Fruit fly (Drosophila melanogaster) whole organism, wandering third instar larva: ENCODE results near the gene Nhe2.

Experiments used
- Abd-B ChIP-seq: fragments of >200 bp; optimal IDR thresholded peaks from 2 replicates; lab custom pipeline; 2017; ENCODE audit warnings: missing biosample characterization, missing genetic modification characterization
- CG32264 ChIP-seq: fragments of 200-800 bp; sonication (Bioruptor generic); optimal IDR thresholded peaks from 2 replicates; lab custom pipeline; 2016; ENCODE audit warnings: missing biosample characterization, missing genetic modification characterization
- CG9705 ChIP-seq: fragments of 200-800 bp; sonication (Bioruptor generic); optimal IDR thresholded peaks from 2 replicates; lab custom pipeline; 2018; ENCODE audit warnings: missing biosample characterization, mild to moderate bottlenecking, missing genetic modification characterization
- Dfd ChIP-seq: fragments of >200 bp; optimal IDR thresholded peaks from 2 replicates; lab custom pipeline; 2017; ENCODE audit warnings: missing biosample characterization, missing genetic modification characterization
- Dif ChIP-seq: fragments of 200-275, 200-300 bp; sonication (Bioruptor generic); optimal IDR thresholded peaks from 2 replicates; lab custom pipeline; 2018; ENCODE audit warnings: missing biosample characterization, missing genetic modification characterization; ENCODE audit not compliant: partially characterized antibody
- HLH106 ChIP-seq: fragments of 200-800 bp; optimal IDR thresholded peaks from 3 replicates; lab custom pipeline; 2019; ENCODE audit warnings: missing biosample characterization, mild to moderate bottlenecking, missing genetic modification characterization, moderate library complexity
- Hnf4 ChIP-seq: fragments of 200-800 bp; sonication (Bioruptor generic); optimal IDR thresholded peaks from 2 replicates; lab custom pipeline; 2016; ENCODE audit warnings: missing biosample characterization, mild to moderate bottlenecking, missing genetic modification characterization
- Hr78 ChIP-seq: fragments of >200 bp; optimal IDR thresholded peaks from 2 replicates; lab custom pipeline; 2017; ENCODE audit warnings: missing biosample characterization, missing genetic modification characterization
- Hr83 ChIP-seq: fragments of 200-300 bp; sonication (Bioruptor generic); optimal IDR thresholded peaks from 2 replicates; lab custom pipeline; 2016; ENCODE audit warnings: missing biosample characterization, mild to moderate bottlenecking, missing genetic modification characterization, moderate library complexity; ENCODE audit not compliant: poor library complexity, severe bottlenecking
- Jra ChIP-seq: sonication (Bioruptor generic); optimal IDR thresholded peaks from 2 replicates; lab custom pipeline; 2016; ENCODE audit warnings: missing biosample characterization, missing genetic modification characterization
- Myc ChIP-seq: fragments of >200 bp; optimal IDR thresholded peaks from 2 replicates; lab custom pipeline; 2017
- N ChIP-seq: fragments of >200 bp; optimal IDR thresholded peaks from 2 replicates; lab custom pipeline; 2018; ENCODE audit warnings: missing biosample characterization, missing external identifiers, missing genetic modification characterization
- OdsH ChIP-seq: fragments of 200-800 bp; sonication (Bioruptor generic); optimal IDR thresholded peaks from 2 replicates; lab custom pipeline; 2016; ENCODE audit warnings: missing biosample characterization, mild to moderate bottlenecking, missing genetic modification characterization
- Rel ChIP-seq, 2 experiments: fragments of 200-800 bp; sonication (Bioruptor generic) in 1 of 2; optimal IDR thresholded peaks; 2 replicates in 1 of 2; 3 replicates in 1 of 2; lab custom pipeline; 2016 to 2019; ENCODE audit warnings: mild to moderate bottlenecking in 2 of 2, missing biosample characterization in 2 of 2, missing genetic modification characterization in 2 of 2, moderate library complexity in 1 of 2
- Sp1 ChIP-seq: fragments of 200-800 bp; sonication (Bioruptor generic); optimal IDR thresholded peaks from 3 replicates; lab custom pipeline; 2019; ENCODE audit warnings: missing biosample characterization, mild to moderate bottlenecking, missing genetic modification characterization, moderate library complexity
- Vsx2 ChIP-seq: fragments of 200-300, 225-300 bp; sonication (Bioruptor generic); optimal IDR thresholded peaks from 2 replicates; lab custom pipeline; 2018; ENCODE audit warnings: missing biosample characterization, missing genetic modification characterization; ENCODE audit not compliant: partially characterized antibody
- br ChIP-seq: fragments of 200-800 bp; sonication (Bioruptor generic); optimal IDR thresholded peaks from 2 replicates; lab custom pipeline; 2016; ENCODE audit warnings: missing biosample characterization, missing genetic modification characterization
- brk ChIP-seq: fragments of 200-800 bp; sonication (Bioruptor generic); optimal IDR thresholded peaks from 2 replicates; lab custom pipeline; 2016; ENCODE audit warnings: missing biosample characterization, mild to moderate bottlenecking, missing genetic modification characterization
- dl ChIP-seq, 2 experiments: fragments of 175-275, 200-275 bp in 1 of 2; fragments of 200-275 bp in 1 of 2; sonication (Bioruptor generic); optimal IDR thresholded peaks; lab custom pipeline; 2018; ENCODE audit warnings: mild to moderate bottlenecking in 2 of 2, missing biosample characterization in 2 of 2, missing genetic modification characterization in 2 of 2, moderate library complexity in 2 of 2; ENCODE audit not compliant: partially characterized antibody in 2 of 2, insufficient read depth in 1 of 2
- dmrt93B ChIP-seq: fragments of 200-800 bp; sonication (Bioruptor generic); optimal IDR thresholded peaks from 2 replicates; lab custom pipeline; 2018; ENCODE audit warnings: missing biosample characterization, mild to moderate bottlenecking, missing genetic modification characterization
- dsf ChIP-seq: sonication (Bioruptor generic); optimal IDR thresholded peaks from 2 replicates; lab custom pipeline; 2016; ENCODE audit warnings: missing biosample characterization, missing genetic modification characterization, borderline replicate concordance
- ey ChIP-seq: fragments of 200-800 bp; sonication (Bioruptor generic); optimal IDR thresholded peaks from 2 replicates; lab custom pipeline; 2016; ENCODE audit warnings: missing biosample characterization, missing genetic modification characterization
- foxo ChIP-seq, 2 experiments: fragments of 200-800 bp; sonication (Bioruptor generic); optimal IDR thresholded peaks; 2 replicates in 1 of 2; 3 replicates in 1 of 2; lab custom pipeline; 2016 to 2017; ENCODE audit warnings: missing biosample characterization in 2 of 2, missing genetic modification characterization in 2 of 2
- h ChIP-seq: fragments of 200-800 bp; sonication (Bioruptor generic); optimal IDR thresholded peaks from 3 replicates; lab custom pipeline; 2016; ENCODE audit warnings: missing biosample characterization, mild to moderate bottlenecking, missing genetic modification characterization
- pan ChIP-seq: fragments of >200 bp; optimal IDR thresholded peaks from 2 replicates; lab custom pipeline; 2017
- psq ChIP-seq: fragments of 200-800 bp; sonication (Bioruptor generic); optimal IDR thresholded peaks from 3 replicates; lab custom pipeline; 2017; ENCODE audit warnings: missing biosample characterization, mild to moderate bottlenecking, missing genetic modification characterization, moderate library complexity
- rgr ChIP-seq: fragments of 200-800 bp; sonication (Bioruptor generic); optimal IDR thresholded peaks from 3 replicates; lab custom pipeline; 2016; ENCODE audit warnings: missing biosample characterization, mild to moderate bottlenecking, missing genetic modification characterization
- sage ChIP-seq: fragments of 200-800 bp; sonication (Bioruptor generic); optimal IDR thresholded peaks from 2 replicates; lab custom pipeline; 2016; ENCODE audit warnings: missing biosample characterization, mild to moderate bottlenecking, missing genetic modification characterization
- sv ChIP-seq: fragments of 200-800 bp; sonication (Bioruptor generic); optimal IDR thresholded peaks from 3 replicates; lab custom pipeline; 2016; ENCODE audit warnings: missing biosample characterization, missing genetic modification characterization
- woc ChIP-seq: sonication (Bioruptor generic); optimal IDR thresholded peaks from 2 replicates; lab custom pipeline; 2016; ENCODE audit warnings: missing biosample characterization, mild to moderate bottlenecking, missing genetic modification characterization

Gene Nhe2

DNA sequence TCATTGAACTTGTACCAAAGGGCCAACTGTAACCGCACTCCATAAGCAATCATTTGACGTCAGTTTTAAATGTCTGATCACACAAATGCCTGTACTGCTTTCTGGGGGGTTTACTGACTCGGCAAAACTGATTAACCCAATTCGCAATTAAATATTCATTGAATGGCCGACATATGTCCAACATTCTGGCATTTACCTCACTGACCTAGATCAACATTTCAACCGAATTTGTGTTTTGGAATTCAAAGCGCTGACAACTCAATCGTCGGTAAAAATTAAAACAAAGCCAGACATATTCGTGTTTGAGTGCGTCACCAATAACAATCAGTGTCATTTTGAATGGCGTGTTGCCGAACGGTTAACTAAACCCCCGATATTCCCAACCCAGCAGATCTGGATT, 11.3 kb downstream of the Nhe2 start:
- TF ChIP-seq Rel (GFP tag; optimal IDR thresholded peaks at IDR 0.05; lab: Kevin White, UChicago) (no peak), Rel (tag; optimal IDR thresholded peaks at IDR 0.05; lab: Kevin White, UChicago) (no peak), br (GFP tag; lab: Kevin White, UChicago) (no peak), Dif (GFP tag; lab: Kevin White, UChicago) (no peak), OdsH (GFP tag; lab: Kevin White, UChicago) (no peak), Myc (lab: Kevin White, UChicago) (no peak), Jra (GFP tag; lab: Kevin White, UChicago) (no peak), brk (GFP tag; lab: Kevin White, UChicago) (no peak), dmrt93B (GFP tag; lab: Kevin White, UChicago) (no peak), ey (GFP tag; lab: Kevin White, UChicago) (no peak), sage (GFP tag; lab: Kevin White, UChicago) (no peak), Dfd (GFP tag; lab: Kevin White, UChicago) (no peak), CG9705 (GFP tag; lab: Kevin White, UChicago) (no peak)

DNA sequence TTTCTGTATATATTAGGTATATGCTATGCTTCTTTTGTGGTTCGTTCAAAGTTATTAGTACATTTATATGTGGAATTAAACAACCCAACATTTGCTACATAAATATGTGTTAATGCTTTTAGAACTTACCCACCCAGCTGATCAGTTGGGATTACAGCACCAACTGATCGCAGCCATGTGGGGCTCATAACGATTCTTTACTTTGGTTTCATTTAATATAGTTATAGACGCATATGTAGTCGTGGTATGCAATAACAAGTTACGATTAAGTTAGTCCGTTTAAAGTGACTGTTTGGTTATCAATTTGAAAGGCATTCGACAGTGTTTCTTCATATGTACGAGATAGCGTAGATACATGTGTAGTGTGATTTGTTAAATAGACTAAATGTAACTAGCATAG, 31.4 kb downstream of the Nhe2 start:
- TF ChIP-seq rgr (no peak), brk (GFP tag; lab: Kevin White, UChicago) (no peak), dmrt93B (GFP tag; lab: Kevin White, UChicago) (no peak), psq (GFP tag; lab: Kevin White, UChicago) (no peak), CG9705 (GFP tag; lab: Kevin White, UChicago) (no peak), N (no peak), sage (GFP tag; lab: Kevin White, UChicago) (no peak), CG32264 (GFP tag; lab: Kevin White, UChicago) (no peak), h (GFP tag; lab: Kevin White, UChicago) (no peak), OdsH (GFP tag; lab: Kevin White, UChicago) (no peak), Dfd (GFP tag; lab: Kevin White, UChicago) (no peak), dl (GFP tag; optimal IDR thresholded peaks at IDR 0.05; lab: Kevin White, UChicago; ENCODE audit: insufficient read depth in 1 of 2, partially characterized antibody in 2 of 2) (no peak), ey (GFP tag; lab: Kevin White, UChicago) (no peak)

DNA sequence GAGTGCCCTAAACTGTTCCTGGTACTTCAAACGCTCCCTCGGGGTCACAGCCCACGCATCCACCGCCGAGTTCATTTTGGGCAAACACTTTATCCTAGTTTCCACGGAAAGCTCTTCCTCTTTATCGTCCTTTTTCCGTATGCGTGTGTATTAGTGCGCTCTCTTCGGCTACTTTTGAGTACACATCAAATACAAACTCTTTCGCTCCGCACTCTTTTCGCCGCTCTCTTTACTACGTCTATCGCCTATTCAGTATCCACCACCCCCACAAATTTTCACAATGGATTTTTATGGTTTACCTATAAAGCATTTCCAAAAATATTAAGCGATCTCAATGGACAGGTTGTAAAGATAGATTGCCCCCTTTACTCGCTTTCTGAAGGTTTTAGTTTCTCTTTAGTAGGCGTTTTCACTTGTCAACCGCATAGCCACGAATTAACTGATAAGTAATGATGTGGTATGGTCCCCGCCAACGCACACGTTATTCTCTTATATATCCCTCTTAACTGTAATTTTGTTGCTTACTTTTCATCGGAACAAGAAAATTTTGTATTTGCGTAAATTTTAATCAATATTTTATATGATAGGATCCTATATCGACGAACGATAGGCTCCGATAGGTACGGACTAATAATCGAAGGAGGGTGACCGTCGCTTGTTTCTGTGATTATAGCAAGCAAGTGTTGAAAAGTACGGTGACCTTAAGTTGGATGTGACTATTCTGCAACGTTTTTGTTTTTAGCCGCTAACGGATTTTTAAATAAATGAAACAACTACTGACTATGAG, 37.5 kb downstream of the Nhe2 start, which contains the start of gene Dap160:
Dap160 (minus strand) TSS at position 634 of the 787 bp plus-strand sequence.
- TF ChIP-seq dl (GFP tag; optimal IDR thresholded peaks at IDR 0.05; lab: Kevin White, UChicago; ENCODE audit: insufficient read depth in 1 of 2, partially characterized antibody in 2 of 2) (peak in 1 of 2 experiments; percentile 49), CG9705 (GFP tag; lab: Kevin White, UChicago) (no peak), woc (GFP tag; lab: Kevin White, UChicago) (peak; percentile 7), Rel (GFP tag; optimal IDR thresholded peaks at IDR 0.05; lab: Kevin White, UChicago) (no peak), Rel (tag; optimal IDR thresholded peaks at IDR 0.05; lab: Kevin White, UChicago) (peak; percentile 85), rgr (no peak), Hnf4 (GFP tag; lab: Kevin White, UChicago) (peak; percentile 53), Hr83 (peak; percentile 63), Dfd (GFP tag; lab: Kevin White, UChicago) (no peak), sage (GFP tag; lab: Kevin White, UChicago) (peak; percentile 45), Jra (GFP tag; lab: Kevin White, UChicago) (peak; percentile 26)

DNA sequence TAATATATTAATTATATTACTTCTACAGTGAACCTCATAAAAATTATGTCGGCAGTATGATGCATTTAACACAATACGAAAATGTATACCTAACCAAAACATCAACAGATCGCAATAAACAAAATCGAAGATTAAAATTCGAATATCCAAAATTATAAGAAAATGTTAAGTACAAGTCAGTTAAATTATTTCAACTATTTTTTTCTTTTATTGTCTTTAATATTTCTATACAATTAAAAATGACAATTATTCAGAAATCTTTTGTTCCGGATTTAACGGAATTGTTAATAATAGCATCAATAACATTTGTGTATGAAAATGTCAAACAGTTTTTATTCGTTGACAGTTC, 38.1 kb downstream of the Nhe2 start:
- TF ChIP-seq Hr78 (GFP tag; lab: Kevin White, UChicago): no peak
- no peak for TF ChIP-seq dl (GFP tag; optimal IDR thresholded peaks at IDR 0.05; lab: Kevin White, UChicago; ENCODE audit: insufficient read depth in 1 of 2, partially characterized antibody in 2 of 2)
- no peak for TF ChIP-seq Sp1 (GFP tag; lab: Kevin White, UChicago)
- TF ChIP-seq sv: no peak
- TF ChIP-seq br (GFP tag; lab: Kevin White, UChicago): no peak
- TF ChIP-seq dsf (GFP tag; lab: Kevin White, UChicago): no peak
- TF ChIP-seq HLH106 (tag; lab: Kevin White, UChicago): no peak
- TF ChIP-seq Jra (GFP tag; lab: Kevin White, UChicago): no peak
- no peak for TF ChIP-seq dmrt93B (GFP tag; lab: Kevin White, UChicago)
- no peak for TF ChIP-seq Rel (GFP tag; optimal IDR thresholded peaks at IDR 0.05; lab: Kevin White, UChicago)
- no peak for TF ChIP-seq Rel (tag; optimal IDR thresholded peaks at IDR 0.05; lab: Kevin White, UChicago)
- TF ChIP-seq foxo (GFP tag; optimal IDR thresholded peaks at IDR 0.05; lab: Kevin White, UChicago): no peak
- TF ChIP-seq Vsx2 (GFP tag; lab: Kevin White, UChicago): no peak
- TF ChIP-seq Abd-B: no peak
- TF ChIP-seq sage (GFP tag; lab: Kevin White, UChicago): no peak
- TF ChIP-seq pan (lab: Kevin White, UChicago): no peak
- no peak for TF ChIP-seq woc (GFP tag; lab: Kevin White, UChicago)
- TF ChIP-seq Dfd (GFP tag; lab: Kevin White, UChicago): no peak
- no peak for TF ChIP-seq psq (GFP tag; lab: Kevin White, UChicago)
- TF ChIP-seq CG9705 (GFP tag; lab: Kevin White, UChicago): no peak
- TF ChIP-seq, all 38 proteins: peak for 0
